Worm (Caenorhabditis elegans) whole organism, L1 larva: ENCODE measurements around the gene srxa-2.

Source experiments
- ama-1 ChIP-seq: fragments of 150-350 bp; optimal IDR thresholded peaks from 2 replicates; lab custom pipeline; 2014
- nhr-28 ChIP-seq: fragments of 150-350 bp; optimal IDR thresholded peaks from 2 replicates; lab custom pipeline; 2014; ENCODE audit warnings: missing biosample characterization, missing genetic modification characterization

ce11 chrIV:9459224-9459781 is 36.1 kb downstream of the srxa-2 start, which contains the start of gene copb-2:
- no peak for TF ChIP-seq nhr-28 (tag; lab: Kevin White, UChicago)
- TF ChIP-seq ama-1 (lab: Kevin White, UChicago) = no peak
